Worm (Caenorhabditis elegans) whole organism, L3 larva: ENCODE data around the gene F43C11.11.

Experiments
- ZK546.5 ChIP-seq: sonication (generic microtip); optimal IDR thresholded peaks from 2 replicates; lab custom pipeline; 2017; ENCODE audit warnings: missing biosample characterization, missing genetic modification characterization
- ceh-28 ChIP-seq: fragments of 150-350 bp; optimal IDR thresholded peaks from 2 replicates; lab custom pipeline; 2014; ENCODE audit warnings: missing biosample characterization, missing genetic modification reagents, missing genetic modification characterization
- daf-12 ChIP-seq: fragments of 150-350 bp; optimal IDR thresholded peaks from 2 replicates; lab custom pipeline; 2014; ENCODE audit warnings: missing biosample characterization, missing genetic modification reagents, missing genetic modification characterization
- elt-1 ChIP-seq: fragments of 150-350 bp; optimal IDR thresholded peaks from 2 replicates; lab custom pipeline; 2014; ENCODE audit warnings: missing biosample characterization, missing genetic modification characterization
- elt-3 ChIP-seq, 3 experiments: fragments of 150-350 bp in 1 of 3; sonication (generic microtip) in 2 of 3; optimal IDR thresholded peaks; 2 replicates in 2 of 3; 4 replicates in 1 of 3; lab custom pipeline; 2014 to 2017; ENCODE audit warnings: missing biosample characterization in 3 of 3, missing genetic modification characterization in 3 of 3
- fkh-2 ChIP-seq: fragments of 150-350 bp; optimal IDR thresholded peaks from 2 replicates; lab custom pipeline; 2014; ENCODE audit warnings: missing biosample characterization, missing genetic modification reagents, missing genetic modification characterization
- nhr-23 ChIP-seq: fragments of 150-350 bp; optimal IDR thresholded peaks from 2 replicates; lab custom pipeline; 2014; ENCODE audit warnings: missing biosample characterization, missing genetic modification reagents, missing genetic modification characterization
- nhr-28 ChIP-seq: fragments of 150-350 bp; optimal IDR thresholded peaks from 2 replicates; lab custom pipeline; 2014; ENCODE audit warnings: missing biosample characterization, missing genetic modification characterization
- nhr-77 ChIP-seq: fragments of 150-350 bp; optimal IDR thresholded peaks from 2 replicates; lab custom pipeline; 2014; ENCODE audit warnings: missing biosample characterization, missing genetic modification characterization
- pqm-1 ChIP-seq: fragments of 150-350 bp; optimal IDR thresholded peaks from 2 replicates; lab custom pipeline; 2017; ENCODE audit warnings: missing biosample characterization, missing genetic modification characterization, inconsistent platforms
- ztf-11 ChIP-seq: fragments of 150-350 bp; optimal IDR thresholded peaks from 2 replicates; lab custom pipeline; 2014; ENCODE audit warnings: missing biosample characterization, missing genetic modification characterization

DNA sequence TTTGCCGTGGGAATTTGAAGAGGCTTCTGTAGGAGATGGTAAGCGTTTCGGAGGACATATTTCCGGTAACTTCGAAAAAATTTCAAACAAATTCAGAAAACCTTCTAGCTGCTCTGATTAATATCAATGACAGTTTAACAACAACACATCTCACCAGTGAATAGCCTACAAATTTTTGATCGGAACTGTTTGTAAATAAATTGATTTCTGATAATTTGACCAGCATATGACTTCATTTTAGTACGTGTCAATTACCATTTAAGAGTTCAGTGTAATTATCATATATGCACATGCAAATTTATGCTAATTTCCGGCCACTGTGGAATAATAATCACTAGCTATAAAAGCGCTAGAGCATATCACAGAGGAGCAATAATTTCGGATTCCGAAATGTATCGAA lies 38.6 kb downstream of the F43C11.11 start, which contains the start of gene ZK1240.11:
- TF ChIP-seq pqm-1: no peak
- TF ChIP-seq elt-3 (tag; optimal IDR thresholded peaks at IDR 0.05; lab: Kevin White, UChicago): no peak
- no peak for TF ChIP-seq nhr-77 (tag; lab: Kevin White, UChicago)
- no peak for TF ChIP-seq ceh-28 (tag; lab: Kevin White, UChicago)
- TF ChIP-seq ZK546.5 (tag; lab: Kevin White, UChicago): no peak
- TF ChIP-seq nhr-28: no peak
- TF ChIP-seq nhr-23 (tag; lab: Kevin White, UChicago): no peak
- TF ChIP-seq ztf-11 (tag; lab: Kevin White, UChicago): no peak
- TF ChIP-seq daf-12 (tag; lab: Kevin White, UChicago): no peak
- no peak for TF ChIP-seq elt-1 (tag; lab: Kevin White, UChicago)
- no peak for TF ChIP-seq fkh-2 (tag; lab: Kevin White, UChicago)
